Fruit fly (Drosophila melanogaster): ENCODE results near the gene CG43703.
A peak's percentile ranks its signal among the peaks of the same experiment; 100 is the strongest.

Gene CG43703

dm6 chr2L:3740443-3740842 is 24.9 kb upstream of the CG43703 start (continued):
- peak; percentile 51 for TF ChIP-seq CG11504 (tag; optimal IDR thresholded peaks at IDR 0.05)
- TF ChIP-seq Rfx (GFP tag; IDR thresholded peaks at IDR 0.05), result peak; percentile 25
- peak; percentile 12 for TF ChIP-seq Fer3 (tag; optimal IDR thresholded peaks at IDR 0.05)
- TF ChIP-seq lmd (GFP tag; IDR thresholded peaks at IDR 0.05), result peak; percentile 11; the same call in 1 of the 2 replicates
- no peak for TF ChIP-seq nom (GFP tag; optimal IDR thresholded peaks at IDR 0.05)
- no peak for TF ChIP-seq tin (GFP tag; optimal IDR thresholded peaks at IDR 0.05)
- TF ChIP-seq CG8089 (GFP tag; optimal IDR thresholded peaks at IDR 0.05), result no peak
- TF ChIP-seq caup (GFP tag; optimal IDR thresholded peaks at IDR 0.05; ENCODE audit: severe bottlenecking), result peak; percentile 2
- peak; percentile 26 for TF ChIP-seq CG15514 (GFP tag; optimal IDR thresholded peaks at IDR 0.05)
- TF ChIP-seq mld (GFP tag; IDR thresholded peaks at IDR 0.05; ENCODE audit: partially characterized antibody), result no peak
- no peak for TF ChIP-seq CG14860 (GFP tag; IDR thresholded peaks at IDR 0.05; ENCODE audit: partially characterized antibody)
- no peak for TF ChIP-seq CG4730 (GFP tag; IDR thresholded peaks at IDR 0.05)
- no peak for TF ChIP-seq ftz-f1 (GFP tag; optimal IDR thresholded peaks at IDR 0.05)
- no peak for TF ChIP-seq C15 (GFP tag; IDR thresholded peaks at IDR 0.05)
- no peak for TF ChIP-seq Sox100B (GFP tag; optimal IDR thresholded peaks at IDR 0.05)
- no peak for TF ChIP-seq E2f1 (GFP tag; IDR thresholded peaks at IDR 0.05)
- TF ChIP-seq CG33557 (GFP tag; optimal IDR thresholded peaks at IDR 0.05), result no peak
- TF ChIP-seq CG10366 (GFP tag; IDR thresholded peaks at IDR 0.05), result no peak
- no peak for TF ChIP-seq emc (GFP tag; optimal IDR thresholded peaks at IDR 0.05)
- no peak for TF ChIP-seq D19A (tag; optimal IDR thresholded peaks at IDR 0.05)
- TF ChIP-seq CG15269 (tag; optimal IDR thresholded peaks at IDR 0.05), result peak; percentile 29
- TF ChIP-seq zen2 (GFP tag; IDR thresholded peaks at IDR 0.05; ENCODE audit: partially characterized antibody), result no peak
- peak; percentile 46 for TF ChIP-seq grau (tag; optimal IDR thresholded peaks at IDR 0.05)
- TF ChIP-seq CG2199 (GFP tag; IDR thresholded peaks at IDR 0.05), result no peak
- TF ChIP-seq CG8290 (GFP tag; optimal IDR thresholded peaks at IDR 0.05), result no peak
- TF ChIP-seq CG8290 (tag; optimal IDR thresholded peaks at IDR 0.05), result peak in 1 of 2 experiments; percentile 18
- no peak for TF ChIP-seq Eip74EF (GFP tag; optimal IDR thresholded peaks at IDR 0.05)
- TF ChIP-seq vnd (GFP tag; IDR thresholded peaks at IDR 0.05; ENCODE audit: partially characterized antibody), result no peak
- TF ChIP-seq CG7556 (GFP tag; optimal IDR thresholded peaks at IDR 0.05), result peak; percentile 35
- no peak for TF ChIP-seq HLH54F (GFP tag; optimal IDR thresholded peaks at IDR 0.05)
- TF ChIP-seq CG13296 (GFP tag; optimal IDR thresholded peaks at IDR 0.05), result peak; percentile 3
- peak; percentile 39 for TF ChIP-seq Fer1 (GFP tag; optimal IDR thresholded peaks at IDR 0.05)
- TF ChIP-seq abd-A (tag; optimal IDR thresholded peaks at IDR 0.05), result peak; percentile 25
- no peak for TF ChIP-seq Trl (optimal IDR thresholded peaks at IDR 0.05)
- no peak for TF ChIP-seq Trl (GFP tag; optimal IDR thresholded peaks at IDR 0.05)
- no peak for TF ChIP-seq CG13287 (GFP tag; IDR thresholded peaks at IDR 0.05; ENCODE audit: partially characterized antibody)
- TF ChIP-seq CG8924 (tag; optimal IDR thresholded peaks at IDR 0.05), result no peak
- TF ChIP-seq CTCF (GFP tag; optimal IDR thresholded peaks at IDR 0.05), result no peak
- no peak for TF ChIP-seq pb (GFP tag; optimal IDR thresholded peaks at IDR 0.05)
- TF ChIP-seq Dip2 (GFP tag; IDR thresholded peaks at IDR 0.05), result no peak
- no peak for TF ChIP-seq klu (GFP tag; IDR thresholded peaks at IDR 0.05)
- TF ChIP-seq CG6683 (GFP tag; optimal IDR thresholded peaks at IDR 0.05), result no peak
- peak; percentile 42 for TF ChIP-seq gem (tag; optimal IDR thresholded peaks at IDR 0.05)
- TF ChIP-seq slou (GFP tag; optimal IDR thresholded peaks at IDR 0.05), result peak; percentile 3
- TF ChIP-seq Hmr (GFP tag; optimal IDR thresholded peaks at IDR 0.05), result peak; percentile 51
- TF ChIP-seq so (GFP tag; IDR thresholded peaks at IDR 0.05), result no peak
- TF ChIP-seq hb (GFP tag; IDR thresholded peaks at IDR 0.05; ENCODE audit: partially characterized antibody), result no peak
- peak; percentile 23 for TF ChIP-seq PHDP (tag; optimal IDR thresholded peaks at IDR 0.05)
- TF ChIP-seq CrebB (tag; optimal IDR thresholded peaks at IDR 0.05), result no peak
- TF ChIP-seq sens (GFP tag), result peak; percentile 50
- TF ChIP-seq sug (tag; optimal IDR thresholded peaks at IDR 0.05), result no peak
- TF ChIP-seq CG3065 (GFP tag; optimal IDR thresholded peaks at IDR 0.05), result no peak

Measured in whole organism, embryonic.